Fruit fly (Drosophila melanogaster) whole organism, pupa: Measurements from ENCODE around the gene CG8034.

Experiments used
- CG12605 ChIP-seq: fragments of 200-800 bp; sonication (Bioruptor generic); IDR thresholded peaks from 2 replicates; pipeline ENCODE4 v1.3.6; 2022; ENCODE audit warnings: missing biosample characterization, missing genetic modification characterization
- CG15710 ChIP-seq: fragments of 200-800 bp; sonication (Bioruptor generic); optimal IDR thresholded peaks from 2 replicates; lab custom pipeline; 2018; ENCODE audit warnings: missing biosample characterization, mild to moderate bottlenecking, missing genetic modification characterization, moderate library complexity
- CG8159 ChIP-seq: fragments of 200-800 bp; sonication (Bioruptor generic); optimal IDR thresholded peaks from 3 replicates; lab custom pipeline; 2018; ENCODE audit warnings: missing biosample characterization, mild to moderate bottlenecking, missing genetic modification characterization, moderate library complexity
- D1 ChIP-seq: fragments of 200-800 bp; sonication (Bioruptor generic); optimal IDR thresholded peaks from 2 replicates; lab custom pipeline; 2018; ENCODE audit warnings: missing biosample characterization, mild to moderate bottlenecking, missing genetic modification characterization, moderate library complexity

dm6 chrX:19294953-19295352 lies 3.0 kb downstream of the CG8034 start:
- no peak for TF ChIP-seq CG8159 (tag; lab: Kevin White, UChicago)
- TF ChIP-seq CG15710 (tag; lab: Kevin White, UChicago): no peak
- TF ChIP-seq CG12605: no peak
- no peak for TF ChIP-seq D1
